Worm (Caenorhabditis elegans) whole organism, early embryonic: ENCODE measurements around the gene fut-4.

Experiments
- ama-1 ChIP-seq: fragments of 150-350 bp; optimal IDR thresholded peaks from 2 replicates; lab custom pipeline; 2014
- ceh-36 ChIP-seq: sonication (generic microtip); optimal IDR thresholded peaks from 2 replicates; lab custom pipeline; 2016; ENCODE audit warnings: missing genetic modification characterization, inconsistent platforms, missing compliant biosample characterization
- hmg-4 ChIP-seq: fragments of 200-800 bp; sonication (Bioruptor generic); optimal IDR thresholded peaks from 2 replicates; lab custom pipeline; 2018; ENCODE audit warnings: mild to moderate bottlenecking, missing genetic modification characterization, missing compliant biosample characterization

DNA sequence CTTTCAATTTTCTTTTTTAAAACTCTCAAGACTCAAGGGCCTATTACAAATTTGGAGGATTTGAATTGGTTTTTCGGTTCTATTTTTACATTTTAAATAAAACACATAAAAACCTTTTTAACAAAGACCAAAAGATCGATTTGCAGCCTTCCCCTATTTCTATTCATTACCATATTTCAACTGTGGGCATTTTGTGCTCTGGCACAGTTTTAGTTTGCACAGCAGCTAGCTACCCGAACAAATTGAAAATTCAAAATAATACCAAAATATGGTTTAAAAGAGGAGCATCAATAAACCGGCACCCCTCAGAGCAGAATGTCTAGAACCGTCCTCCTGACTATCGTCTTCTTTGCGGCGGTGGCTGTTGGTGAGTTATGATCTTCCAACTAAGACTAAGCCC lies 41.0 kb downstream of the fut-4 start, which contains the start of gene F08D12.2:
- no peak for TF ChIP-seq ama-1 (lab: Kevin White, UChicago)
- TF ChIP-seq hmg-4 = no peak
- no peak for TF ChIP-seq ceh-36 (tag; lab: Kevin White, UChicago)
